Fruit fly (Drosophila melanogaster) whole organism, adult: Measurements from ENCODE around the gene chico.

Experiments used
- CG11617 ChIP-seq: fragments of 200-800 bp; sonication (Bioruptor generic); optimal IDR thresholded peaks from 2 replicates; lab custom pipeline; 2017; ENCODE audit warnings: mild to moderate bottlenecking, missing biosample characterization, missing genetic modification reagents, missing genetic modification characterization
- CG12768 ChIP-seq: fragments of 200-800 bp; sonication (Bioruptor generic); optimal IDR thresholded peaks from 2 replicates; lab custom pipeline; 2017; ENCODE audit warnings: missing biosample characterization, missing genetic modification characterization, mild to moderate bottlenecking, moderate library complexity, missing genetic modification reagents
- CG14711 ChIP-seq: fragments of 200-800 bp; sonication (Bioruptor generic); optimal IDR thresholded peaks from 2 replicates; lab custom pipeline; 2018; ENCODE audit warnings: missing biosample characterization, mild to moderate bottlenecking, missing genetic modification characterization, moderate library complexity
- CG33017 ChIP-seq: fragments of 200-800 bp; sonication (Bioruptor generic); optimal IDR thresholded peaks from 2 replicates; lab custom pipeline; 2018; ENCODE audit warnings: missing biosample characterization, mild to moderate bottlenecking, missing genetic modification characterization, moderate library complexity
- CG7045 ChIP-seq: fragments of 200-800 bp; sonication (Bioruptor generic); optimal IDR thresholded peaks from 2 replicates; lab custom pipeline; 2017; ENCODE audit warnings: missing biosample characterization, mild to moderate bottlenecking, missing genetic modification characterization
- CG7101 ChIP-seq: fragments of 200-800 bp; sonication (Bioruptor generic); optimal IDR thresholded peaks from 2 replicates; lab custom pipeline; 2018; ENCODE audit warnings: missing biosample characterization, mild to moderate bottlenecking, missing genetic modification characterization, moderate library complexity
- Clk ChIP-seq: fragments of 200-800 bp; sonication (Bioruptor generic); optimal IDR thresholded peaks from 2 replicates; lab custom pipeline; 2017; ENCODE audit warnings: missing biosample characterization, missing genetic modification characterization
- Crg-1 ChIP-seq: fragments of 200-800 bp; sonication (Bioruptor generic); optimal IDR thresholded peaks from 2 replicates; lab custom pipeline; 2016; ENCODE audit warnings: missing biosample characterization, missing genetic modification characterization
- bab1 ChIP-seq: fragments of 200-800 bp; sonication (Bioruptor generic); optimal IDR thresholded peaks from 3 replicates; lab custom pipeline; 2019; ENCODE audit warnings: missing biosample characterization, mild to moderate bottlenecking, missing genetic modification characterization, moderate library complexity
- ovo ChIP-seq: fragments of 200-800 bp; sonication (Bioruptor generic); optimal IDR thresholded peaks from 2 replicates; lab custom pipeline; 2016; ENCODE audit warnings: missing biosample characterization, missing genetic modification characterization
- toe ChIP-seq: fragments of 200-800 bp; sonication (Bioruptor generic); optimal IDR thresholded peaks from 2 replicates; lab custom pipeline; 2016; ENCODE audit warnings: missing biosample characterization, missing genetic modification characterization

DNA sequence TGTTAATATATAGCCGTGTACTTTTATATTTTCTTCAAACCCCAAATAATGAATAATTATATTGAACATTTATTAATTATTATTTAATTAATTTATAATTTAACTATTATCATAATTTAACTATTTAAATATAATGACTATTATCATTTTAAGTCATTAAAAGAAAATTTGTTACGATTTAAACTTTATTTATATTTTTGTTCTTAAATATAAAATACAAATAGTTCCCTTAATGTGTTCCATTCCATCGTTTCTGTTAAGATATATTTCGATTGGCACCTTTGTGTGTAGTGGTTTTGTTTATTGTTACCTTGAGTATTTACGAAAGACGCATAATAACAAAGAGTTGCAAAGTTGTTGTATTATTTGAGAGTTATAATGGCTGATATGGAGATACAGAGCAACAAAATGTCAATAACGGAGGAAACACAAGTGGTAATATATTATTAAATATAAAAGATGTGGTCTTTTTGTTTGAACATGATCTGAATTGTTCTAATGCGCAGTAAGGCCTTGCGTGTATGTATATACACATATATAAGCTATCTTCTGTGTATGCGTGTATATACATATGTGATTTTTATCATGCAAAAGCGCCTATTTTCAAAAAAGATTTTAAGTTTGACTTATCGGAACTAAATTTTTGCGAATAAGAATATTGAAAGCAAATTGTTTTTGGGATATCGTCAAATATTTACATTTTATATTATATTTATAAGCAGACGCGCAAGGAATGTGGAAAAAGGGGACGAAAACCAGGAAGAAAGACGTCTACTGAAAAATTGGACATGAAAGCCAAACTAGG lies 17.2 kb upstream of the chico start, which contains the start of gene REPTOR-BP:
- peak; percentile 20 for TF ChIP-seq CG14711 (tag; lab: Kevin White, UChicago)
- peak; percentile 46 for TF ChIP-seq bab1
- no peak for TF ChIP-seq Crg-1 (GFP tag; lab: Kevin White, UChicago)
- no peak for TF ChIP-seq CG33017 (tag; lab: Kevin White, UChicago)
- no peak for TF ChIP-seq ovo (GFP tag; lab: Kevin White, UChicago)
- no peak for TF ChIP-seq toe (GFP tag; lab: Kevin White, UChicago)
- TF ChIP-seq CG11617 (GFP tag; lab: Kevin White, UChicago), result no peak
- TF ChIP-seq Clk (GFP tag; lab: Kevin White, UChicago), result no peak
- TF ChIP-seq CG7045 (GFP tag; lab: Kevin White, UChicago), result no peak
- no peak for TF ChIP-seq CG12768 (GFP tag; lab: Kevin White, UChicago)
- no peak for TF ChIP-seq CG7101 (tag; lab: Kevin White, UChicago)
